Worm (Caenorhabditis elegans): ENCODE results near the gene C14F11.7.

DNA sequence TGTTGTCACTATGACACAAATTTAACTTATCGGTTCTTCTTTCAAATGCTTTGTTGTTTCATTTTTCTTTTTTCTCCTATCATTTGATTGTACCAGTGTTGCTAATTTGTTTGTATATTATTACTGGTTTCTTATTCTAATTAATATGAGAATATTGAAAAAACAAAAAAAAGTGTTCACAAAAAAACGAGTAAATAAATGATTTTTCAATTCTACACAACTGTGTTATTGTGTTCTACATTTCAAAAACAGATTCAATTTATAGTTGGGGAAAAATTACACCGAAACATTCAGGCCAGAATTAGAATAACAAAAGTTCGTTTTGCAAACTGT, 45.2 kb upstream of the C14F11.7 start:
- TF ChIP-seq med-1 (GFP tag; optimal IDR thresholded peaks at IDR 0.05; ENCODE audit: insufficient read depth) = no peak
- TF ChIP-seq ztf-23 (GFP tag; IDR thresholded peaks at IDR 0.05) = no peak

All from whole organism, midembryonic.